Fruit fly (Drosophila melanogaster) whole organism, wandering third instar larva: Measurements from ENCODE around the gene RpS14b.

Experiments
- Abd-B ChIP-seq: fragments of >200 bp; optimal IDR thresholded peaks from 2 replicates; lab custom pipeline; 2017; ENCODE audit warnings: missing biosample characterization, missing genetic modification characterization
- CG32264 ChIP-seq: fragments of 200-800 bp; sonication (Bioruptor generic); optimal IDR thresholded peaks from 2 replicates; lab custom pipeline; 2016; ENCODE audit warnings: missing biosample characterization, missing genetic modification characterization
- Dfd ChIP-seq: fragments of >200 bp; optimal IDR thresholded peaks from 2 replicates; lab custom pipeline; 2017; ENCODE audit warnings: missing biosample characterization, missing genetic modification characterization
- GATAd ChIP-seq: sonication (Bioruptor generic); optimal IDR thresholded peaks from 2 replicates; lab custom pipeline; 2016; ENCODE audit warnings: missing biosample characterization, missing genetic modification characterization
- HLH106 ChIP-seq: fragments of 200-800 bp; optimal IDR thresholded peaks from 3 replicates; lab custom pipeline; 2019; ENCODE audit warnings: missing biosample characterization, mild to moderate bottlenecking, missing genetic modification characterization, moderate library complexity
- Hnf4 ChIP-seq: fragments of 200-800 bp; sonication (Bioruptor generic); optimal IDR thresholded peaks from 2 replicates; lab custom pipeline; 2016; ENCODE audit warnings: missing biosample characterization, mild to moderate bottlenecking, missing genetic modification characterization
- Hr78 ChIP-seq: fragments of >200 bp; optimal IDR thresholded peaks from 2 replicates; lab custom pipeline; 2017; ENCODE audit warnings: missing biosample characterization, missing genetic modification characterization
- Hr83 ChIP-seq: fragments of 200-300 bp; sonication (Bioruptor generic); optimal IDR thresholded peaks from 2 replicates; lab custom pipeline; 2016; ENCODE audit warnings: missing biosample characterization, mild to moderate bottlenecking, missing genetic modification characterization, moderate library complexity; ENCODE audit not compliant: poor library complexity, severe bottlenecking
- Mio ChIP-seq: sonication (Bioruptor generic); optimal IDR thresholded peaks from 2 replicates; lab custom pipeline; 2016; ENCODE audit warnings: missing biosample characterization, missing genetic modification characterization
- N ChIP-seq: fragments of >200 bp; optimal IDR thresholded peaks from 2 replicates; lab custom pipeline; 2018; ENCODE audit warnings: missing biosample characterization, missing external identifiers, missing genetic modification characterization
- OdsH ChIP-seq: fragments of 200-800 bp; sonication (Bioruptor generic); optimal IDR thresholded peaks from 2 replicates; lab custom pipeline; 2016; ENCODE audit warnings: missing biosample characterization, mild to moderate bottlenecking, missing genetic modification characterization
- Sp1 ChIP-seq: fragments of 200-800 bp; sonication (Bioruptor generic); optimal IDR thresholded peaks from 3 replicates; lab custom pipeline; 2019; ENCODE audit warnings: missing biosample characterization, mild to moderate bottlenecking, missing genetic modification characterization, moderate library complexity
- brk ChIP-seq: fragments of 200-800 bp; sonication (Bioruptor generic); optimal IDR thresholded peaks from 2 replicates; lab custom pipeline; 2016; ENCODE audit warnings: missing biosample characterization, mild to moderate bottlenecking, missing genetic modification characterization
- dl ChIP-seq, 2 experiments: fragments of 175-275, 200-275 bp in 1 of 2; fragments of 200-275 bp in 1 of 2; sonication (Bioruptor generic); optimal IDR thresholded peaks; lab custom pipeline; 2018; ENCODE audit warnings: mild to moderate bottlenecking in 2 of 2, missing biosample characterization in 2 of 2, missing genetic modification characterization in 2 of 2, moderate library complexity in 2 of 2; ENCODE audit not compliant: partially characterized antibody in 2 of 2, insufficient read depth in 1 of 2
- dmrt93B ChIP-seq: fragments of 200-800 bp; sonication (Bioruptor generic); optimal IDR thresholded peaks from 2 replicates; lab custom pipeline; 2018; ENCODE audit warnings: missing biosample characterization, mild to moderate bottlenecking, missing genetic modification characterization
- ey ChIP-seq: fragments of 200-800 bp; sonication (Bioruptor generic); optimal IDR thresholded peaks from 2 replicates; lab custom pipeline; 2016; ENCODE audit warnings: missing biosample characterization, missing genetic modification characterization
- foxo ChIP-seq, 2 experiments: fragments of 200-800 bp; sonication (Bioruptor generic); optimal IDR thresholded peaks; 2 replicates in 1 of 2; 3 replicates in 1 of 2; lab custom pipeline; 2016 to 2017; ENCODE audit warnings: missing biosample characterization in 2 of 2, missing genetic modification characterization in 2 of 2
- fru ChIP-seq: fragments of 200-800 bp; sonication (Bioruptor generic); optimal IDR thresholded peaks from 3 replicates; lab custom pipeline; 2016; ENCODE audit warnings: missing biosample characterization, mild to moderate bottlenecking, missing genetic modification characterization
- jim ChIP-seq: fragments of 175-275, 200-325 bp; sonication (Bioruptor generic); optimal IDR thresholded peaks from 2 replicates; lab custom pipeline; 2016; ENCODE audit warnings: missing biosample characterization, mild to moderate bottlenecking, missing genetic modification characterization
- lola ChIP-seq: fragments of >200 bp; optimal IDR thresholded peaks from 2 replicates; lab custom pipeline; 2017; ENCODE audit warnings: missing biosample characterization, missing genetic modification characterization
- pan ChIP-seq: fragments of >200 bp; optimal IDR thresholded peaks from 2 replicates; lab custom pipeline; 2017
- rgr ChIP-seq: fragments of 200-800 bp; sonication (Bioruptor generic); optimal IDR thresholded peaks from 3 replicates; lab custom pipeline; 2016; ENCODE audit warnings: missing biosample characterization, mild to moderate bottlenecking, missing genetic modification characterization
- sage ChIP-seq: fragments of 200-800 bp; sonication (Bioruptor generic); optimal IDR thresholded peaks from 2 replicates; lab custom pipeline; 2016; ENCODE audit warnings: missing biosample characterization, mild to moderate bottlenecking, missing genetic modification characterization
- sv ChIP-seq: fragments of 200-800 bp; sonication (Bioruptor generic); optimal IDR thresholded peaks from 3 replicates; lab custom pipeline; 2016; ENCODE audit warnings: missing biosample characterization, missing genetic modification characterization
- tai ChIP-seq: sonication (Bioruptor generic); optimal IDR thresholded peaks from 2 replicates; lab custom pipeline; 2016; ENCODE audit warnings: missing biosample characterization, missing genetic modification characterization
- usp ChIP-seq: fragments of >200 bp; optimal IDR thresholded peaks from 2 replicates; lab custom pipeline; 2017; ENCODE audit warnings: missing biosample characterization, missing genetic modification characterization
- woc ChIP-seq: sonication (Bioruptor generic); optimal IDR thresholded peaks from 2 replicates; lab custom pipeline; 2016; ENCODE audit warnings: missing biosample characterization, mild to moderate bottlenecking, missing genetic modification characterization

Gene RpS14b

dm6 chrX:7975516-7976257 is 41.0 kb downstream of the RpS14b start:
- TF ChIP-seq Mio (GFP tag; lab: Kevin White, UChicago) (no peak), Dfd (GFP tag; lab: Kevin White, UChicago) (peak; percentile 9), brk (no peak), sage (GFP tag; lab: Kevin White, UChicago) (no peak), dmrt93B (GFP tag; lab: Kevin White, UChicago) (no peak), tai (GFP tag; lab: Kevin White, UChicago) (no peak), CG32264 (GFP tag; lab: Kevin White, UChicago) (no peak), rgr (GFP tag; lab: Kevin White, UChicago) (no peak), foxo (GFP tag; optimal IDR thresholded peaks at IDR 0.05; lab: Kevin White, UChicago) (peak in 1 of 2 experiments; percentile 12), fru (GFP tag; lab: Kevin White, UChicago) (no peak), Abd-B (GFP tag; lab: Kevin White, UChicago) (no peak), pan (lab: Kevin White, UChicago) (no peak), OdsH (GFP tag; lab: Kevin White, UChicago) (no peak), GATAd (GFP tag; lab: Kevin White, UChicago) (no peak), Hr83 (GFP tag; lab: Kevin White, UChicago) (no peak), Hr78 (GFP tag; lab: Kevin White, UChicago) (no peak), ey (peak; percentile 3), dl (GFP tag; optimal IDR thresholded peaks at IDR 0.05; lab: Kevin White, UChicago; ENCODE audit: insufficient read depth in 1 of 2, partially characterized antibody in 2 of 2) (no peak), sv (GFP tag; lab: Kevin White, UChicago) (no peak), Hnf4 (GFP tag; lab: Kevin White, UChicago) (peak; percentile 2), N (GFP tag; lab: Kevin White, UChicago) (no peak), lola (GFP tag; lab: Kevin White, UChicago) (no peak), Sp1 (no peak), woc (no peak)

dm6 chrX:7976976-7977834 is 42.5 kb downstream of the RpS14b start:
- no peak for TF ChIP-seq fru (GFP tag; lab: Kevin White, UChicago)
- TF ChIP-seq pan (lab: Kevin White, UChicago), result peak; percentile 30
- TF ChIP-seq Dfd (GFP tag; lab: Kevin White, UChicago), result peak; percentile 81
- TF ChIP-seq woc, result peak; percentile 50
- TF ChIP-seq, all 38 proteins: peak for 3

dm6 chrX:7978027-7978426 is 43.3 kb downstream of the RpS14b start:
- TF ChIP-seq fru (GFP tag; lab: Kevin White, UChicago) (peak; percentile 42), foxo (GFP tag; optimal IDR thresholded peaks at IDR 0.05; lab: Kevin White, UChicago) (no peak), woc (peak; percentile 36), HLH106 (tag; lab: Kevin White, UChicago) (peak; percentile 30), tai (GFP tag; lab: Kevin White, UChicago) (no peak), Abd-B (GFP tag; lab: Kevin White, UChicago) (no peak)
- TF ChIP-seq, all 38 proteins: peak for 3

- no peak for TF ChIP-seq Abd-B (GFP tag; lab: Kevin White, UChicago)
- TF ChIP-seq usp (GFP tag; lab: Kevin White, UChicago), result no peak
- TF ChIP-seq sv (GFP tag; lab: Kevin White, UChicago), result no peak
- TF ChIP-seq brk, result no peak
- no peak for TF ChIP-seq dl (GFP tag; optimal IDR thresholded peaks at IDR 0.05; lab: Kevin White, UChicago; ENCODE audit: insufficient read depth in 1 of 2, partially characterized antibody in 2 of 2)
- TF ChIP-seq, all 38 proteins: peak for 0
These were observed 44.5 kb downstream of the RpS14b start for dm6 chrX:7979202-7979601.

- TF ChIP-seq dl (GFP tag; optimal IDR thresholded peaks at IDR 0.05; lab: Kevin White, UChicago; ENCODE audit: insufficient read depth in 1 of 2, partially characterized antibody in 2 of 2) (no peak), foxo (GFP tag; optimal IDR thresholded peaks at IDR 0.05; lab: Kevin White, UChicago) (no peak), Sp1 (no peak), ey (no peak), jim (GFP tag; lab: Kevin White, UChicago) (no peak), usp (GFP tag; lab: Kevin White, UChicago) (no peak), Hr78 (GFP tag; lab: Kevin White, UChicago) (no peak), woc (no peak), CG32264 (GFP tag; lab: Kevin White, UChicago) (no peak), GATAd (GFP tag; lab: Kevin White, UChicago) (no peak)
These were observed 46.1 kb downstream of the RpS14b start for dm6 chrX:7980786-7981185.
